Worm (Caenorhabditis elegans): Measurements from ENCODE around the gene Y38E10A.17.

Y38E10A.17 gene

DNA sequence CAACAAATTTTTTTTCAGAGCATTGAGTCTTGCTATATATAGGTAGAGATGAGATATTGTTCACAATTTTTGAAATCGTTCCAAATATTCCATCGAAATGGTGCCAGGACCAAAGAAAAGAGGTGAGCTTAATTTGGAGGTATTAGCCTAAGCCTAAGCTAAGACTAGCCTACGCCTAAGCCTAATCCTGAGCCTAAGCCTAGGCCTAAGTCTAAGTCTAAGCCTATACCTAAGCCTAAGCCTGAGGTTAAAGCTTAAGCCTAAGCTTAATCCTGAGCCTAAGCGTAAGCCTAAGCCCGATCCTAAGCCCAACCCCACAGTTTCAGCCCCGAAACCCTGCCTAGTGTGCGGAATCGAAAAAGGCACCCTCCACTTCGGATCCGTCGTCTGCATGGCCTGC, 2.0 kb upstream of the Y38E10A.17 start, which contains the start of gene nhr-234:
nhr-234 (plus strand) TSS at position 77 of the 400 bp plus-strand sequence.
- no peak for TF ChIP-seq nhr-6 (tag; optimal IDR thresholded peaks at IDR 0.05)
- TF ChIP-seq ceh-82 (tag; optimal IDR thresholded peaks at IDR 0.05) = no peak
- no peak for TF ChIP-seq nhr-237 (tag; optimal IDR thresholded peaks at IDR 0.05)
- TF ChIP-seq lsy-2 (tag; optimal IDR thresholded peaks at IDR 0.05) = no peak
- TF ChIP-seq nhr-21 (tag; optimal IDR thresholded peaks at IDR 0.05) = no peak
- no peak for TF ChIP-seq sem-4 (tag; optimal IDR thresholded peaks at IDR 0.05)
- no peak for TF ChIP-seq ZK546.5 (tag; optimal IDR thresholded peaks at IDR 0.05)
- no peak for TF ChIP-seq aly-2 (tag; optimal IDR thresholded peaks at IDR 0.05)
- TF ChIP-seq ztf-4 (tag; optimal IDR thresholded peaks at IDR 0.05) = no peak
- TF ChIP-seq dmd-4 (tag; optimal IDR thresholded peaks at IDR 0.05) = no peak
- TF ChIP-seq nhr-25 (tag; optimal IDR thresholded peaks at IDR 0.05) = no peak
- TF ChIP-seq nhr-77 (tag; optimal IDR thresholded peaks at IDR 0.05) = no peak
- TF ChIP-seq zag-1 (tag; optimal IDR thresholded peaks at IDR 0.05) = no peak

DNA sequence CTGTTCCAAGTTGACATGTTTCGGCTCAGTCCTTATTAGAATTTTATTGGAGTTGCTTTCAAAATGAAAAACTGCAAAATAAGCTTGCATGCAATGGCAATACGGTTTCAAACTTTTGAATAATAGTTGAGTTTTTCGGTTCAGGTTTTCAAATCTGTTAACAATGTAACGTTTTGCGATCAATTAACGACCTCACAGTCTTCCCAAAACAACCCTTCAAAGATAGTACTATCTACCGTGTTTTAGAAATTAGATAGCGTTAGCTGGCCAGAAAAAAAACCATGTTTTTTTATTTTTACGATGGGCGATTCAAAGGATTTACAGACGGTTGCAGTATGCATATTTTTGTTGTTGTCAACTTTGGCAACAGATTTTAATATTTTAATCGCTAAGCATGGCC, 3.7 kb downstream of the Y38E10A.17 start, which contains the start of gene Y38E10A.34:
Y38E10A.34 (plus strand) TSS at position 301 of the 400 bp plus-strand sequence.
- no peak for TF ChIP-seq blmp-1 (tag; optimal IDR thresholded peaks at IDR 0.05; ENCODE audit: insufficient read depth)
- TF ChIP-seq ceh-82 (tag; optimal IDR thresholded peaks at IDR 0.05) = no peak
- no peak for TF ChIP-seq sma-3 (GFP tag; optimal IDR thresholded peaks at IDR 0.05)
- no peak for TF ChIP-seq lin-39 (tag; optimal IDR thresholded peaks at IDR 0.05)
- TF ChIP-seq alr-1 (tag; optimal IDR thresholded peaks at IDR 0.05) = no peak

DNA sequence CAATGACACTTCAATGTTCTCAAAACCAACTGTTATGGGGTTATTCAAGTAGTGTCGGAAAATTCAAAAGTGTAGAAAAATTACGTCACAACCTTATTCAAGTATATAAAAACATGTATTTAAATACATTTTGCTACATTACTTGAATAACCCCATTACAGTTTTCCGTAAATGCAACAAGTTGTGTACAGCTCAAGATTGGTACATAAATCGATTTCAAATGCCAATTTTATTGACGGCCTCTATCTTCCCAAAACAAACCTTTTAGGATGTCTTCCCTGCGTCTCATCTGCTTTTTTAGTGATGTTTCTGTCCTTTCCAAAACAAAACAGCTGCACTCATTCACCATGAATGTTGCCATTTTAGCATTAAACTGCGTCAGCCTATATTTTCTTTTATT, 5.2 kb downstream of the Y38E10A.17 start, which contains the start of gene Y38E10A.28:
Y38E10A.28 (plus strand) TSS at position 301 of the 400 bp plus-strand sequence.
- no peak for TF ChIP-seq zag-1 (tag; optimal IDR thresholded peaks at IDR 0.05)
- no peak for TF ChIP-seq crh-2 (tag; optimal IDR thresholded peaks at IDR 0.05)
- TF ChIP-seq ZK546.5 (tag; optimal IDR thresholded peaks at IDR 0.05) = no peak
- no peak for TF ChIP-seq peb-1 (tag; optimal IDR thresholded peaks at IDR 0.05)
- TF ChIP-seq elt-1 (tag; optimal IDR thresholded peaks at IDR 0.05) = no peak
- no peak for TF ChIP-seq nhr-21 (tag; optimal IDR thresholded peaks at IDR 0.05)
- TF ChIP-seq snpc-4 (tag; optimal IDR thresholded peaks at IDR 0.05) = no peak
- no peak for TF ChIP-seq nhr-10 (tag; optimal IDR thresholded peaks at IDR 0.05)
- TF ChIP-seq elt-3 (tag; optimal IDR thresholded peaks at IDR 0.05) = no peak
- no peak for TF ChIP-seq ztf-1 (GFP tag; conservative IDR thresholded peaks at IDR 0.05)

ce11 chrII:12628566-12628965, 6.0 kb downstream of the Y38E10A.17 start, which contains the start of gene nspe-5:
Gene nspe-5 (plus strand): TSS chrII:12628866.
- TF ChIP-seq sma-9 (GFP tag; optimal IDR thresholded peaks at IDR 0.05) (peak; percentile 37), sma-9 (tag; optimal IDR thresholded peaks at IDR 0.05) (no peak), nhr-10 (tag; optimal IDR thresholded peaks at IDR 0.05) (no peak), aly-2 (tag; optimal IDR thresholded peaks at IDR 0.05) (no peak), snpc-4 (tag; optimal IDR thresholded peaks at IDR 0.05) (no peak), nhr-25 (tag; optimal IDR thresholded peaks at IDR 0.05) (peak; percentile 71), elt-1 (tag; optimal IDR thresholded peaks at IDR 0.05) (no peak), mdl-1 (tag; optimal IDR thresholded peaks at IDR 0.05) (no peak), gmeb-1 (tag; optimal IDR thresholded peaks at IDR 0.05) (no peak), sma-3 (GFP tag; optimal IDR thresholded peaks at IDR 0.05) (no peak), zag-1 (tag; optimal IDR thresholded peaks at IDR 0.05) (no peak), C34F6.9 (tag; optimal IDR thresholded peaks at IDR 0.05) (no peak), unc-55 (GFP tag; optimal IDR thresholded peaks at IDR 0.05) (no peak), mab-5 (tag; optimal IDR thresholded peaks at IDR 0.05) (no peak)

DNA sequence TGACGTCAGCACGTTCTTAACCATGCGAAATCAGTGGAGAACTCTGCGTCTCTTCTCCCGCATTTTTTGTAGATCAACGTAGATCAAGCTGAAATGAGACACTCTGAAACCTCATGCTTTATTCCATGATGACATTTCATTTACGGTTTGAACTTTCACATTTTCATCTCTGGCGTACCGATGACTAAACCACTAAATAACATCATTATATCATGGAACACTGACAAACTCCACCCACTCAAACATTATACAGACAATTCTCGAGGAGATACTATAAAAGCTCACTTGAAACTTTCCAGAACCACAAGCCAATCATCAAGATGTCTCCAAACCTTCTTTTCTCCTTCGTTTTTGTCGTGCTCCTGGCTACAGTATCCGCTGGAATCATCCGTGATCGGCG, 7.7 kb downstream of the Y38E10A.17 start, which contains the start of gene nspe-7:
nspe-7 (plus strand) TSS at position 301 of the 400 bp plus-strand sequence.
- no peak for TF ChIP-seq nhr-23 (tag; optimal IDR thresholded peaks at IDR 0.05)
- no peak for TF ChIP-seq ama-1 (optimal IDR thresholded peaks at IDR 0.05)
- no peak for TF ChIP-seq lin-11 (tag; optimal IDR thresholded peaks at IDR 0.05)
- no peak for TF ChIP-seq ZK546.5 (tag; optimal IDR thresholded peaks at IDR 0.05)
- no peak for TF ChIP-seq ztf-11 (tag; optimal IDR thresholded peaks at IDR 0.05)
- no peak for TF ChIP-seq peb-1 (tag; optimal IDR thresholded peaks at IDR 0.05)
- TF ChIP-seq fos-1 (tag; optimal IDR thresholded peaks at IDR 0.05) = no peak
